ENCODE assay signal across 5 fruit fly cellular contexts in genomic region chr2L:2882968-2883702, dm6.
TF ChIP-seq lines count a peak whose summit lies in the region.

No protein-coding gene starts in this region.

- TF ChIP-seq CTCF in whole organism, embryonic (GFP tag; optimal IDR thresholded peaks at IDR 0.05; lab: Kevin White, UChicago): no peak

TF ChIP-seq in whole organism, adult, 20 proteins besides CTCF, POLR2A, EP300 and RAD21 (continues in another document):
- TF ChIP-seq CG33017 (tag; optimal IDR thresholded peaks at IDR 0.05; lab: Kevin White, UChicago) (peak; percentile 7), cnc (optimal IDR thresholded peaks at IDR 0.05; lab: Kevin White, UChicago) (no peak), cic (GFP tag; optimal IDR thresholded peaks at IDR 0.05; lab: Kevin White, UChicago) (no peak), CG7045 (GFP tag; optimal IDR thresholded peaks at IDR 0.05; lab: Kevin White, UChicago) (peak; percentile 25), tj (GFP tag; optimal IDR thresholded peaks at IDR 0.05; lab: Kevin White, UChicago) (peak; percentile 14), pad (GFP tag; optimal IDR thresholded peaks at IDR 0.05; lab: Kevin White, UChicago) (no peak), Hr96 (GFP tag; optimal IDR thresholded peaks at IDR 0.05; lab: Kevin White, UChicago) (peak; percentile 40), kay (GFP tag; lab: Kevin White, UChicago; ENCODE audit: borderline replicate concordance) (no peak), CG12768 (GFP tag; optimal IDR thresholded peaks at IDR 0.05; lab: Kevin White, UChicago) (peak; percentile 31), toe (GFP tag; optimal IDR thresholded peaks at IDR 0.05; lab: Kevin White, UChicago) (peak; percentile 24), CG7101 (tag; optimal IDR thresholded peaks at IDR 0.05; lab: Kevin White, UChicago) (peak; percentile 13), Crg-1 (GFP tag; optimal IDR thresholded peaks at IDR 0.05; lab: Kevin White, UChicago) (no peak), CG14711 (tag; optimal IDR thresholded peaks at IDR 0.05; lab: Kevin White, UChicago) (peak; percentile 26), CG1620 (GFP tag; optimal IDR thresholded peaks at IDR 0.05; lab: Kevin White, UChicago) (no peak), ovo (GFP tag; optimal IDR thresholded peaks at IDR 0.05; lab: Kevin White, UChicago) (peak; percentile 86), CG11617 (GFP tag; optimal IDR thresholded peaks at IDR 0.05; lab: Kevin White, UChicago) (peak; percentile 56), Clk (GFP tag; optimal IDR thresholded peaks at IDR 0.05; lab: Kevin White, UChicago) (no peak), Mnt (GFP tag; optimal IDR thresholded peaks at IDR 0.05; lab: Kevin White, UChicago) (peak; percentile 29)

TF ChIP-seq in whole organism, embryonic, 481 proteins besides CTCF, POLR2A, EP300 and RAD21 (continues in another document):
- TF ChIP-seq tgo (GFP tag; IDR thresholded peaks at IDR 0.05; lab: Robert Waterston, UW) (peak; percentile 47; the same call in 2 of the 3 replicates), Pdp1 (GFP tag; optimal IDR thresholded peaks at IDR 0.05; lab: Kevin White, UChicago) (peak in 1 of 2 experiments; percentile 33), CG7745 (tag; optimal IDR thresholded peaks at IDR 0.05; lab: Kevin White, UChicago) (no peak), CG15073 (GFP tag; optimal IDR thresholded peaks at IDR 0.05; lab: Kevin White, UChicago) (no peak), CG15011 (GFP tag; optimal IDR thresholded peaks at IDR 0.05; lab: Kevin White, UChicago) (no peak), CG2129 (GFP tag; IDR thresholded peaks at IDR 0.05; lab: Robert Waterston, UW; ENCODE audit: partially characterized antibody) (no peak), Hmx (GFP tag; optimal IDR thresholded peaks at IDR 0.05; lab: Kevin White, UChicago) (no peak), Lim3 (GFP tag; IDR thresholded peaks at IDR 0.05; lab: Robert Waterston, UW) (no peak), CG4707 (GFP tag; optimal IDR thresholded peaks at IDR 0.05; lab: Kevin White, UChicago) (peak; percentile 23), Max (GFP tag; optimal IDR thresholded peaks at IDR 0.05; lab: Kevin White, UChicago) (peak; percentile 25), ash1 (GFP tag; optimal IDR thresholded peaks at IDR 0.05; lab: Kevin White, UChicago) (no peak), CG30403 (GFP tag; optimal IDR thresholded peaks at IDR 0.05; lab: Kevin White, UChicago) (peak; percentile 68), CkIIα-i1 (GFP tag; IDR thresholded peaks at IDR 0.05; lab: Robert Waterston, UW) (no peak), CG15479 (GFP tag; optimal IDR thresholded peaks at IDR 0.05; lab: Kevin White, UChicago) (no peak), Meics (GFP tag; optimal IDR thresholded peaks at IDR 0.05; lab: Kevin White, UChicago) (peak; percentile 55), Sry-β (GFP tag; optimal IDR thresholded peaks at IDR 0.05; lab: Kevin White, UChicago) (peak; percentile 2), Bgb (GFP tag; IDR thresholded peaks at IDR 0.05; lab: Robert Waterston, UW; ENCODE audit: partially characterized antibody) (peak; percentile 46; the same call in 1 of the 2 replicates), ara (GFP tag; IDR thresholded peaks at IDR 0.05; lab: Robert Waterston, UW) (no peak)

TF ChIP-seq in whole organism, prepupa, 60 proteins besides CTCF, POLR2A, EP300 and RAD21 (continues in another document):
- TF ChIP-seq ss (GFP tag; optimal IDR thresholded peaks at IDR 0.05; lab: Kevin White, UChicago) (peak in 1 of 2 experiments; percentile 22), CG11762 (GFP tag; optimal IDR thresholded peaks at IDR 0.05; lab: Kevin White, UChicago; ENCODE audit: insufficient read depth) (no peak), Ets21C (GFP tag; optimal IDR thresholded peaks at IDR 0.05; lab: Kevin White, UChicago) (peak; percentile 7), CG6276 (GFP tag; optimal IDR thresholded peaks at IDR 0.05; lab: Kevin White, UChicago) (no peak), topi (GFP tag; optimal IDR thresholded peaks at IDR 0.05; lab: Kevin White, UChicago) (peak; percentile 29), fkh (GFP tag; optimal IDR thresholded peaks at IDR 0.05; lab: Kevin White, UChicago) (peak; percentile 76), Sox102F (GFP tag; optimal IDR thresholded peaks at IDR 0.05; lab: Kevin White, UChicago) (peak; percentile 27), CG31627 (GFP tag; optimal IDR thresholded peaks at IDR 0.05; lab: Kevin White, UChicago) (peak; percentile 26), acj6 (GFP tag; optimal IDR thresholded peaks at IDR 0.05; lab: Kevin White, UChicago) (peak; percentile 3), esn (GFP tag; optimal IDR thresholded peaks at IDR 0.05; lab: Kevin White, UChicago) (peak; percentile 50), lz (GFP tag; optimal IDR thresholded peaks at IDR 0.05; lab: Kevin White, UChicago) (peak; percentile 66), Eip93F (GFP tag; optimal IDR thresholded peaks at IDR 0.05; lab: Kevin White, UChicago) (peak; percentile 14), dac (GFP tag; optimal IDR thresholded peaks at IDR 0.05; lab: Kevin White, UChicago) (no peak), CG8632 (GFP tag; optimal IDR thresholded peaks at IDR 0.05; lab: Kevin White, UChicago) (no peak), Eip75B (GFP tag; optimal IDR thresholded peaks at IDR 0.05; lab: Kevin White, UChicago) (peak; percentile 24), CG3919 (GFP tag; optimal IDR thresholded peaks at IDR 0.05; lab: Kevin White, UChicago) (peak; percentile 7), CG6792 (GFP tag; optimal IDR thresholded peaks at IDR 0.05; lab: Kevin White, UChicago) (peak; percentile 10), Smox (GFP tag; optimal IDR thresholded peaks at IDR 0.05; lab: Kevin White, UChicago) (peak; percentile 41), pdm3 (GFP tag; optimal IDR thresholded peaks at IDR 0.05; lab: Kevin White, UChicago) (peak; percentile 22)

TF ChIP-seq in whole organism, pupa, 21 proteins besides CTCF, POLR2A, EP300 and RAD21:
- TF ChIP-seq CG34367 (tag; optimal IDR thresholded peaks at IDR 0.05; lab: Kevin White, UChicago): no peak
- no peak for TF ChIP-seq CG12605 (GFP tag; IDR thresholded peaks at IDR 0.05; lab: Robert Waterston, UW)
- peak; percentile 28 for TF ChIP-seq Snoo (tag; optimal IDR thresholded peaks at IDR 0.05; lab: Kevin White, UChicago)
- TF ChIP-seq D1 (tag; optimal IDR thresholded peaks at IDR 0.05; lab: Kevin White, UChicago): no peak
- TF ChIP-seq CG32121 (GFP tag; IDR thresholded peaks at IDR 0.05; lab: Robert Waterston, UW): peak; percentile 20; the same call in 1 of the 2 replicates
- TF ChIP-seq Pif1A (GFP tag; optimal IDR thresholded peaks at IDR 0.05; lab: Kevin White, UChicago): peak; percentile 12

TF ChIP-seq in whole organism, wandering third instar larva, 38 proteins besides CTCF, POLR2A, EP300 and RAD21 (continues in another document):
- TF ChIP-seq sv (GFP tag; optimal IDR thresholded peaks at IDR 0.05; lab: Kevin White, UChicago) (no peak), HLH106 (tag; optimal IDR thresholded peaks at IDR 0.05; lab: Kevin White, UChicago) (peak; percentile 37), psq (GFP tag; optimal IDR thresholded peaks at IDR 0.05; lab: Kevin White, UChicago) (peak; percentile 47), dsf (GFP tag; optimal IDR thresholded peaks at IDR 0.05; lab: Kevin White, UChicago; ENCODE audit: borderline replicate concordance) (no peak), Vsx2 (GFP tag; optimal IDR thresholded peaks at IDR 0.05; lab: Kevin White, UChicago; ENCODE audit: partially characterized antibody) (no peak), br (GFP tag; optimal IDR thresholded peaks at IDR 0.05; lab: Kevin White, UChicago) (peak; percentile 83), pan (optimal IDR thresholded peaks at IDR 0.05; lab: Kevin White, UChicago) (no peak), dl (GFP tag; optimal IDR thresholded peaks at IDR 0.05; lab: Kevin White, UChicago; ENCODE audit: insufficient read depth in 1 of 2, partially characterized antibody in 2 of 2) (no peak), CrebA (GFP tag; optimal IDR thresholded peaks at IDR 0.05; lab: Kevin White, UChicago; ENCODE audit: borderline replicate concordance) (no peak), Jra (GFP tag; optimal IDR thresholded peaks at IDR 0.05; lab: Kevin White, UChicago) (peak; percentile 44), GATAd (GFP tag; optimal IDR thresholded peaks at IDR 0.05; lab: Kevin White, UChicago) (no peak), Hr83 (GFP tag; optimal IDR thresholded peaks at IDR 0.05; lab: Kevin White, UChicago; ENCODE audit: poor library complexity, severe bottlenecking) (peak; percentile 87), CG9705 (GFP tag; optimal IDR thresholded peaks at IDR 0.05; lab: Kevin White, UChicago) (no peak), foxo (GFP tag; optimal IDR thresholded peaks at IDR 0.05; lab: Kevin White, UChicago) (peak in 1 of 2 experiments; percentile 79), dmrt93B (GFP tag; optimal IDR thresholded peaks at IDR 0.05; lab: Kevin White, UChicago) (no peak), woc (GFP tag; optimal IDR thresholded peaks at IDR 0.05; lab: Kevin White, UChicago) (no peak), Rel (GFP tag; optimal IDR thresholded peaks at IDR 0.05; lab: Kevin White, UChicago) (no peak), Rel (tag; optimal IDR thresholded peaks at IDR 0.05; lab: Kevin White, UChicago) (no peak), brk (GFP tag; optimal IDR thresholded peaks at IDR 0.05; lab: Kevin White, UChicago) (no peak), tai (GFP tag; optimal IDR thresholded peaks at IDR 0.05; lab: Kevin White, UChicago) (no peak), Dfd (GFP tag; optimal IDR thresholded peaks at IDR 0.05; lab: Kevin White, UChicago) (no peak), lola (GFP tag; optimal IDR thresholded peaks at IDR 0.05; lab: Kevin White, UChicago) (no peak), ey (GFP tag; optimal IDR thresholded peaks at IDR 0.05; lab: Kevin White, UChicago) (peak; percentile 54), Abd-B (GFP tag; optimal IDR thresholded peaks at IDR 0.05; lab: Kevin White, UChicago) (no peak), OdsH (GFP tag; optimal IDR thresholded peaks at IDR 0.05; lab: Kevin White, UChicago) (peak; percentile 65), Myc (optimal IDR thresholded peaks at IDR 0.05; lab: Kevin White, UChicago) (no peak), h (GFP tag; optimal IDR thresholded peaks at IDR 0.05; lab: Kevin White, UChicago) (peak; percentile 80), fru (GFP tag; optimal IDR thresholded peaks at IDR 0.05; lab: Kevin White, UChicago) (peak; percentile 70), rgr (GFP tag; optimal IDR thresholded peaks at IDR 0.05; lab: Kevin White, UChicago) (peak; percentile 64), Hnf4 (GFP tag; optimal IDR thresholded peaks at IDR 0.05; lab: Kevin White, UChicago) (peak; percentile 52), Sp1 (GFP tag; optimal IDR thresholded peaks at IDR 0.05; lab: Kevin White, UChicago) (peak; percentile 57), sage (GFP tag; optimal IDR thresholded peaks at IDR 0.05; lab: Kevin White, UChicago) (no peak), CG32264 (GFP tag; optimal IDR thresholded peaks at IDR 0.05; lab: Kevin White, UChicago) (no peak), Dif (GFP tag; optimal IDR thresholded peaks at IDR 0.05; lab: Kevin White, UChicago; ENCODE audit: partially characterized antibody) (no peak), Mio (GFP tag; optimal IDR thresholded peaks at IDR 0.05; lab: Kevin White, UChicago) (no peak), Hr78 (GFP tag; optimal IDR thresholded peaks at IDR 0.05; lab: Kevin White, UChicago) (no peak)
